ENCODE assay signal across 1 fruit fly cellular context in genomic region chrX:9778545-9778944, dm6.
TF ChIP-seq lines count a peak whose summit lies in the region.

Gene CG1354 (plus strand): TSS chrX:9778742.

TF ChIP-seq in whole organism, embryonic, 481 proteins besides CTCF, POLR2A, EP300 and RAD21 (continued from another document):
- TF ChIP-seq CG8089 (GFP tag; optimal IDR thresholded peaks at IDR 0.05; lab: Kevin White, UChicago): peak; percentile 72
- TF ChIP-seq unpg (GFP tag; optimal IDR thresholded peaks at IDR 0.05; lab: Kevin White, UChicago): no peak
- no peak for TF ChIP-seq pan (optimal IDR thresholded peaks at IDR 0.05; lab: Kevin White, UChicago)
- TF ChIP-seq pan (GFP tag; optimal IDR thresholded peaks at IDR 0.05 in 1 of 2, IDR thresholded peaks at IDR 0.05 in 1 of 2): peak in 1 of 2 experiments; percentile 57
- peak; percentile 36; the same call in 1 of the 2 replicates for TF ChIP-seq Xrp1 (GFP tag; IDR thresholded peaks at IDR 0.05; lab: Robert Waterston, UW)
- TF ChIP-seq dmrt11E (tag; optimal IDR thresholded peaks at IDR 0.05; lab: Kevin White, UChicago): peak; percentile 9
- peak; percentile 91 for TF ChIP-seq Dbx (GFP tag; IDR thresholded peaks at IDR 0.05; lab: Robert Waterston, UW)
- TF ChIP-seq CG3847 (GFP tag; IDR thresholded peaks at IDR 0.05; lab: Robert Waterston, UW): peak; percentile 66
- peak; percentile 7 for TF ChIP-seq D19A (tag; optimal IDR thresholded peaks at IDR 0.05; lab: Kevin White, UChicago)
- no peak for TF ChIP-seq Vsx1 (GFP tag; optimal IDR thresholded peaks at IDR 0.05; lab: Kevin White, UChicago)
- peak; percentile 62 for TF ChIP-seq phol (tag; optimal IDR thresholded peaks at IDR 0.05; lab: Kevin White, UChicago)
- TF ChIP-seq TFAM (GFP tag; optimal IDR thresholded peaks at IDR 0.05; lab: Kevin White, UChicago): no peak
- no peak for TF ChIP-seq CG31388 (GFP tag; optimal IDR thresholded peaks at IDR 0.05; lab: Kevin White, UChicago)
- peak; percentile 55 for TF ChIP-seq row (GFP tag; IDR thresholded peaks at IDR 0.05; lab: Robert Waterston, UW)
- peak; percentile 7 for TF ChIP-seq CG6854 (GFP tag; optimal IDR thresholded peaks at IDR 0.05; lab: Kevin White, UChicago)
- TF ChIP-seq lbe (GFP tag; optimal IDR thresholded peaks at IDR 0.05; lab: Kevin White, UChicago): no peak
- TF ChIP-seq cas (GFP tag; IDR thresholded peaks at IDR 0.05; lab: Robert Waterston, UW): 0 out of 2 replicates have a peak, but pooled peaks have one; percentile 48
- TF ChIP-seq ATbp (GFP tag; optimal IDR thresholded peaks at IDR 0.05; lab: Kevin White, UChicago): no peak
- peak; percentile 79 for TF ChIP-seq Antp (GFP tag; optimal IDR thresholded peaks at IDR 0.05; lab: Kevin White, UChicago)
- TF ChIP-seq CG18764 (GFP tag; optimal IDR thresholded peaks at IDR 0.05; lab: Kevin White, UChicago): peak; percentile 34
- peak; percentile 35 for TF ChIP-seq Six4 (GFP tag; optimal IDR thresholded peaks at IDR 0.05; lab: Kevin White, UChicago)
- TF ChIP-seq schlank (tag; optimal IDR thresholded peaks at IDR 0.05; lab: Kevin White, UChicago): peak; percentile 25
- TF ChIP-seq CG7786 (GFP tag; optimal IDR thresholded peaks at IDR 0.05; lab: Kevin White, UChicago): peak; percentile 54
- TF ChIP-seq Camta (GFP tag; optimal IDR thresholded peaks at IDR 0.05; lab: Kevin White, UChicago): peak; percentile 67
- peak; percentile 61 for TF ChIP-seq CG9817 (tag; optimal IDR thresholded peaks at IDR 0.05; lab: Kevin White, UChicago)
- TF ChIP-seq CG12942 (GFP tag; optimal IDR thresholded peaks at IDR 0.05; lab: Kevin White, UChicago): peak; percentile 57
- peak; percentile 68 for TF ChIP-seq CG4424 (GFP tag; optimal IDR thresholded peaks at IDR 0.05; lab: Kevin White, UChicago)
- no peak for TF ChIP-seq fru (optimal IDR thresholded peaks at IDR 0.05; lab: Kevin White, UChicago)
- peak; percentile 45; the same call in 1 of the 2 replicates for TF ChIP-seq CG31441 (GFP tag; IDR thresholded peaks at IDR 0.05; lab: Robert Waterston, UW)
- TF ChIP-seq CG13775 (GFP tag; optimal IDR thresholded peaks at IDR 0.05; lab: Kevin White, UChicago): peak; percentile 49
- TF ChIP-seq exex (tag; optimal IDR thresholded peaks at IDR 0.05; lab: Kevin White, UChicago): no peak
- peak; percentile 49 for TF ChIP-seq B-H2 (GFP tag; optimal IDR thresholded peaks at IDR 0.05; lab: Kevin White, UChicago)
- TF ChIP-seq Nf-YC (tag; optimal IDR thresholded peaks at IDR 0.05; lab: Kevin White, UChicago): peak; percentile 55
- TF ChIP-seq D (optimal IDR thresholded peaks at IDR 0.05; lab: Kevin White, UChicago): no peak
- peak; percentile 15 for TF ChIP-seq D (GFP tag; optimal IDR thresholded peaks at IDR 0.05; lab: Kevin White, UChicago)
- no peak for TF ChIP-seq CG7963 (GFP tag; IDR thresholded peaks at IDR 0.05; lab: Robert Waterston, UW; ENCODE audit: partially characterized antibody)
- TF ChIP-seq onecut (GFP tag; IDR thresholded peaks at IDR 0.05; lab: Robert Waterston, UW): peak; percentile 72
- no peak for TF ChIP-seq gcm2 (GFP tag; optimal IDR thresholded peaks at IDR 0.05; lab: Kevin White, UChicago)
- no peak for TF ChIP-seq br (optimal IDR thresholded peaks at IDR 0.05; lab: Kevin White, UChicago)
- no peak for TF ChIP-seq sim (GFP tag; IDR thresholded peaks at IDR 0.05; lab: Robert Waterston, UW)
- TF ChIP-seq CG4404 (GFP tag; IDR thresholded peaks at IDR 0.05; lab: Robert Waterston, UW): no peak
- peak; percentile 34 for TF ChIP-seq NC2α (GFP tag; optimal IDR thresholded peaks at IDR 0.05; lab: Kevin White, UChicago)
- peak; percentile 4 for TF ChIP-seq CG1529 (GFP tag; optimal IDR thresholded peaks at IDR 0.05; lab: Kevin White, UChicago)
- peak; percentile 97 to 100 for TF ChIP-seq crp (GFP tag; optimal IDR thresholded peaks at IDR 0.05; lab: Kevin White, UChicago)
- peak; percentile 64; the same call in 1 of the 3 replicates for TF ChIP-seq CG3726 (GFP tag; IDR thresholded peaks at IDR 0.05; lab: Robert Waterston, UW)
- TF ChIP-seq Dll (GFP tag; IDR thresholded peaks at IDR 0.05; lab: Robert Waterston, UW; ENCODE audit: partially characterized antibody): 0 out of 4 replicates have a peak, but pooled peaks have one; percentile 19
- TF ChIP-seq Hsf (GFP tag; optimal IDR thresholded peaks at IDR 0.05; lab: Kevin White, UChicago): peak; percentile 79
- no peak for TF ChIP-seq CG7357 (GFP tag; IDR thresholded peaks at IDR 0.05; lab: Robert Waterston, UW)
- TF ChIP-seq Elba2 (GFP tag; optimal IDR thresholded peaks at IDR 0.05; lab: Kevin White, UChicago): no peak
- TF ChIP-seq eve (GFP tag; optimal IDR thresholded peaks at IDR 0.05; lab: Kevin White, UChicago): no peak
- TF ChIP-seq CG8944 (GFP tag; optimal IDR thresholded peaks at IDR 0.05; lab: Kevin White, UChicago): peak; percentile 77
- no peak for TF ChIP-seq seq (GFP tag; IDR thresholded peaks at IDR 0.05; lab: Robert Waterston, UW)
